Worm (Caenorhabditis elegans) whole organism, L4 larva: ENCODE data around the gene Y66C5A.2.

Source experiments
- D1046.2 ChIP-seq: fragments of 200-800 bp; sonication (Bioruptor generic); IDR thresholded peaks from 2 replicates; pipeline ENCODE4 v1.3.6; 2022; ENCODE audit warnings: missing genetic modification characterization, missing compliant biosample characterization
- F10B5.3 ChIP-seq: sonication (generic microtip); optimal IDR thresholded peaks from 2 replicates; lab custom pipeline; 2016; ENCODE audit warnings: mild to moderate bottlenecking, missing genetic modification characterization, missing compliant biosample characterization
- R02D3.7 ChIP-seq: fragments of 150-350 bp; sonication (generic microtip); optimal IDR thresholded peaks from 3 replicates; lab custom pipeline; 2014; ENCODE audit warnings: missing biosample characterization, missing genetic modification characterization
- Y75B8A.6 ChIP-seq: fragments of 200-800 bp; sonication (Bioruptor generic); IDR thresholded peaks from 2 replicates; pipeline ENCODE4 v1.3.6; 2022; ENCODE audit warnings: missing genetic modification reagents, missing genetic modification characterization, missing compliant biosample characterization
- aha-1 ChIP-seq: fragments of 150-350 bp; peaks from one replicate; lab custom pipeline; 2014; ENCODE audit warnings: missing biosample characterization, missing genetic modification characterization
- ceh-20 ChIP-seq: fragments of 200-800 bp; sonication (Bioruptor generic); IDR thresholded peaks from 2 replicates; pipeline ENCODE4 v1.3.6; 2022; ENCODE audit warnings: missing genetic modification reagents, missing genetic modification characterization, missing compliant biosample characterization
- ceh-28 ChIP-seq: fragments of 150-350 bp; optimal IDR thresholded peaks from 2 replicates; lab custom pipeline; 2014; ENCODE audit warnings: missing biosample characterization, missing genetic modification reagents, missing genetic modification characterization
- ceh-62 ChIP-seq: sonication (generic microtip); optimal IDR thresholded peaks from 2 replicates; lab custom pipeline; 2017; ENCODE audit warnings: missing biosample characterization, missing genetic modification characterization
- ces-1 ChIP-seq: fragments of 150-350 bp; sonication (generic microtip); optimal IDR thresholded peaks from 4 replicates; lab custom pipeline; 2014; ENCODE audit warnings: missing biosample characterization, missing genetic modification reagents, missing genetic modification characterization
- ctbp-1 ChIP-seq: fragments of 200-800 bp; sonication (Bioruptor generic); IDR thresholded peaks from 2 replicates; pipeline ENCODE4 v1.3.6; 2022; ENCODE audit warnings: missing genetic modification reagents, missing genetic modification characterization, missing compliant biosample characterization
- daf-16 ChIP-seq, 3 experiments: sonication (generic microtip); optimal IDR thresholded peaks; 2 replicates each; lab custom pipeline; 2016 to 2017; ENCODE audit warnings: missing genetic modification characterization in 3 of 3, missing genetic modification reagents in 3 of 3, mild to moderate bottlenecking in 2 of 3, missing compliant biosample characterization in 2 of 3, missing biosample characterization in 1 of 3, moderate library complexity in 1 of 3
- daf-19 ChIP-seq: fragments of 200-800 bp; sonication (Bioruptor generic); conservative IDR thresholded peaks from 2 replicates; pipeline ENCODE4 v1.3.6; 2022; ENCODE audit warnings: missing genetic modification characterization, missing compliant biosample characterization
- dmd-8 ChIP-seq: fragments of 200-800 bp; sonication (Bioruptor generic); IDR thresholded peaks from 2 replicates; pipeline ENCODE4 v1.3.6; 2022; ENCODE audit warnings: missing genetic modification characterization, missing compliant biosample characterization
- dmd-9 ChIP-seq: fragments of 200-800 bp; sonication (Bioruptor generic); IDR thresholded peaks from 2 replicates; pipeline ENCODE4 v1.3.6; 2022; ENCODE audit warnings: missing genetic modification reagents, missing genetic modification characterization, missing compliant biosample characterization
- egl-27 ChIP-seq: sonication (generic microtip); optimal IDR thresholded peaks from 3 replicates; lab custom pipeline; 2017; ENCODE audit warnings: missing biosample characterization, missing genetic modification reagents, missing genetic modification characterization
- hif-1 ChIP-seq, 2 experiments: sonication (generic microtip); optimal IDR thresholded peaks; 2 replicates each; lab custom pipeline; 2016 to 2017; ENCODE audit warnings: missing compliant biosample characterization in 2 of 2, missing genetic modification characterization in 2 of 2, missing genetic modification reagents in 2 of 2, missing genotype in 2 of 2, mild to moderate bottlenecking in 1 of 2
- hlh-11 ChIP-seq: fragments of 200-800 bp; sonication (Bioruptor generic); optimal IDR thresholded peaks from 2 replicates; lab custom pipeline; 2018; ENCODE audit warnings: mild to moderate bottlenecking, missing genetic modification characterization, missing compliant biosample characterization
- hlh-30 ChIP-seq: sonication (generic microtip); optimal IDR thresholded peaks from 2 replicates; lab custom pipeline; 2017; ENCODE audit warnings: antibody characterized with exemption, mild to moderate bottlenecking, missing genetic modification characterization, missing compliant biosample characterization; ENCODE audit not compliant: insufficient read depth
- lin-13 ChIP-seq: fragments of 150-350 bp; optimal IDR thresholded peaks from 2 replicates; lab custom pipeline; 2014; ENCODE audit warnings: missing biosample characterization, missing genetic modification reagents, missing genetic modification characterization
- lin-39 ChIP-seq: fragments of 150-350 bp; optimal IDR thresholded peaks from 2 replicates; lab custom pipeline; 2014; ENCODE audit warnings: missing biosample characterization, missing genetic modification reagents, missing genetic modification characterization
- lsy-2 ChIP-seq, 2 experiments: fragments of 150-350 bp in 1 of 2; sonication (generic microtip) in 1 of 2; optimal IDR thresholded peaks; 2 replicates each; lab custom pipeline; 2014 to 2017; ENCODE audit warnings: missing biosample characterization in 2 of 2, missing genetic modification characterization in 2 of 2
- madf-9 ChIP-seq: fragments of 200-800 bp; sonication (Bioruptor generic); conservative IDR thresholded peaks from 2 replicates; pipeline ENCODE4 v1.3.6; 2022; ENCODE audit warnings: missing genetic modification reagents, missing genetic modification characterization, missing compliant biosample characterization
- mdl-1 ChIP-seq, 2 experiments: fragments of 150-350 bp in 1 of 2; sonication (generic microtip) in 1 of 2; optimal IDR thresholded peaks; 2 replicates each; lab custom pipeline; 2014 to 2017; ENCODE audit warnings: missing biosample characterization in 2 of 2, missing genetic modification characterization in 2 of 2
- mdt-29 ChIP-seq: fragments of 200-800 bp; sonication (Bioruptor generic); IDR thresholded peaks from 2 replicates; pipeline ENCODE4 v1.3.6; 2022; ENCODE audit warnings: missing genetic modification reagents, missing genetic modification characterization, missing compliant biosample characterization
- mep-1 ChIP-seq: fragments of 150-350 bp; sonication (generic microtip); optimal IDR thresholded peaks from 3 replicates; lab custom pipeline; 2014; ENCODE audit warnings: missing biosample characterization, missing genetic modification characterization
- mxl-2 ChIP-seq: fragments of 200-800 bp; sonication (Bioruptor generic); conservative IDR thresholded peaks from 2 replicates; pipeline ENCODE4 v1.3.6; 2022; ENCODE audit warnings: missing genetic modification reagents, missing genetic modification characterization, missing compliant biosample characterization
- nhr-237 ChIP-seq: sonication (generic microtip); optimal IDR thresholded peaks from 2 replicates; lab custom pipeline; 2017; ENCODE audit warnings: missing biosample characterization, missing genetic modification characterization
- nhr-25 ChIP-seq: sonication (generic microtip); optimal IDR thresholded peaks from 2 replicates; lab custom pipeline; 2017; ENCODE audit warnings: missing genetic modification characterization, mild to moderate bottlenecking, missing compliant biosample characterization, antibody characterized with exemption, moderate library complexity, borderline replicate concordance; ENCODE audit not compliant: insufficient read depth
- nhr-28 ChIP-seq: fragments of 150-350 bp; optimal IDR thresholded peaks from 2 replicates; lab custom pipeline; 2014; ENCODE audit warnings: missing biosample characterization, missing genetic modification characterization
- nhr-48 ChIP-seq: sonication (generic microtip); optimal IDR thresholded peaks from 2 replicates; lab custom pipeline; 2016; ENCODE audit warnings: mild to moderate bottlenecking, missing genetic modification characterization, missing compliant biosample characterization
- nhr-76 ChIP-seq: fragments of 150-350 bp; optimal IDR thresholded peaks from 2 replicates; lab custom pipeline; 2014; ENCODE audit warnings: missing biosample characterization, missing genetic modification characterization
- pqm-1 ChIP-seq: sonication (generic microtip); optimal IDR thresholded peaks from 2 replicates; lab custom pipeline; 2017; ENCODE audit warnings: missing biosample characterization, missing genetic modification characterization
- rbr-2 ChIP-seq: sonication (generic microtip); optimal IDR thresholded peaks from 2 replicates; lab custom pipeline; 2016; ENCODE audit warnings: missing genotype, missing genetic modification characterization, missing compliant biosample characterization
- sdz-12 ChIP-seq: fragments of 200-800 bp; sonication (Bioruptor generic); optimal IDR thresholded peaks from 2 replicates; lab custom pipeline; 2018; ENCODE audit warnings: mild to moderate bottlenecking, missing genetic modification characterization, missing compliant biosample characterization
- skn-1 ChIP-seq: fragments of 150-350 bp; optimal IDR thresholded peaks from 2 replicates; lab custom pipeline; 2014; ENCODE audit warnings: missing biosample characterization, missing genetic modification characterization
- snpc-1.2 ChIP-seq: fragments of 200-800 bp; sonication (Bioruptor generic); IDR thresholded peaks from 2 replicates; pipeline ENCODE4 v1.3.6; 2022; ENCODE audit warnings: missing genetic modification reagents, missing genetic modification characterization, missing compliant biosample characterization
- tag-97 ChIP-seq: fragments of 200-800 bp; sonication (Bioruptor generic); IDR thresholded peaks from 2 replicates; pipeline ENCODE4 v1.3.6; 2022; ENCODE audit warnings: missing genetic modification characterization, missing compliant biosample characterization
- tra-1 ChIP-seq: fragments of 200-800 bp; sonication (Bioruptor generic); IDR thresholded peaks from 2 replicates; pipeline ENCODE4 v1.3.6; 2022; ENCODE audit warnings: missing genetic modification reagents, missing genetic modification characterization, missing compliant biosample characterization
- unc-130 ChIP-seq: sonication (generic microtip); optimal IDR thresholded peaks from 2 replicates; lab custom pipeline; 2016; ENCODE audit warnings: missing genetic modification reagents, missing genetic modification characterization, missing compliant biosample characterization
- vab-7 ChIP-seq: fragments of 200-800 bp; sonication (Bioruptor generic); IDR thresholded peaks from 2 replicates; pipeline ENCODE4 v1.3.6; 2022; ENCODE audit warnings: missing genetic modification reagents, missing genetic modification characterization, missing compliant biosample characterization
- zfp-2 ChIP-seq: sonication (generic microtip); optimal IDR thresholded peaks from 2 replicates; lab custom pipeline; 2016; ENCODE audit warnings: mild to moderate bottlenecking, missing genetic modification characterization, missing compliant biosample characterization
- zip-2 ChIP-seq: fragments of 150-350 bp; optimal IDR thresholded peaks from 2 replicates; lab custom pipeline; 2014; ENCODE audit warnings: missing biosample characterization, missing genetic modification characterization
- ztf-11 ChIP-seq: fragments of 150-350 bp; optimal IDR thresholded peaks from 2 replicates; lab custom pipeline; 2014; ENCODE audit warnings: missing biosample characterization, missing genetic modification characterization

Gene Y66C5A.2

ce11 chrX:14492441-14492840, 31.9 kb downstream of the Y66C5A.2 start:
- TF ChIP-seq sdz-12 (GFP tag; lab: Kevin White, UChicago) (no peak), nhr-25 (tag; lab: Kevin White, UChicago) (no peak), ceh-28 (tag; lab: Kevin White, UChicago) (no peak), ces-1 (GFP tag; lab: Kevin White, UChicago) (no peak), dmd-9 (no peak), egl-27 (tag; lab: Kevin White, UChicago) (no peak), hlh-11 (no peak), lin-39 (tag; lab: Kevin White, UChicago) (no peak), ceh-20 (GFP tag; lab: Robert Waterston, UW) (no peak), hlh-30 (no peak), rbr-2 (no peak), nhr-76 (no peak)

ce11 chrX:14495075-14495474, 34.6 kb downstream of the Y66C5A.2 start:
- TF ChIP-seq hlh-30 (peak; percentile 20), hif-1 (tag; optimal IDR thresholded peaks at IDR 0.05; lab: Kevin White, UChicago) (peak in 1 of 2 experiments; percentile 82), aha-1 (tag; lab: Kevin White, UChicago) (peak; percentile 81), vab-7 (GFP tag; lab: Robert Waterston, UW) (no peak), dmd-8 (GFP tag; lab: Robert Waterston, UW) (no peak)

ce11 chrX:14495785-14496184, 35.3 kb downstream of the Y66C5A.2 start, which contains the start of gene ztf-14:
ztf-14 (plus strand) TSS chrX:14496085.
- TF ChIP-seq aha-1 (tag; lab: Kevin White, UChicago) (no peak), R02D3.7 (tag; lab: Kevin White, UChicago) (no peak), zfp-2 (no peak), mep-1 (no peak), mxl-2 (GFP tag; lab: Robert Waterston, UW) (no peak), zip-2 (tag; lab: Kevin White, UChicago) (no peak), lin-13 (GFP tag; lab: Kevin White, UChicago) (no peak), tag-97 (GFP tag; lab: Robert Waterston, UW) (no peak), daf-16 (GFP tag; optimal IDR thresholded peaks at IDR 0.05; lab: Kevin White, UChicago) (no peak), daf-16 (tag; optimal IDR thresholded peaks at IDR 0.05; lab: Kevin White, UChicago) (no peak), daf-19 (GFP tag; lab: Robert Waterston, UW) (no peak), ztf-11 (tag; lab: Kevin White, UChicago) (no peak), skn-1 (tag; lab: Kevin White, UChicago) (no peak), ceh-62 (tag; lab: Kevin White, UChicago) (no peak), D1046.2 (no peak), F10B5.3 (no peak), ctbp-1 (GFP tag; lab: Robert Waterston, UW) (no peak)

- peak in 1 of 2 experiments; percentile 1 for TF ChIP-seq daf-16 (GFP tag; optimal IDR thresholded peaks at IDR 0.05; lab: Kevin White, UChicago)
- peak; percentile 17 for TF ChIP-seq daf-16 (tag; optimal IDR thresholded peaks at IDR 0.05; lab: Kevin White, UChicago)
- TF ChIP-seq zfp-2 = no peak
- TF ChIP-seq nhr-237 (tag; lab: Kevin White, UChicago) = no peak
- TF ChIP-seq mdt-29 (GFP tag; lab: Robert Waterston, UW) = no peak
- TF ChIP-seq, all 104 proteins: peak for 1
These were observed 36.0 kb downstream of the Y66C5A.2 start for ce11 chrX:14496545-14496944.

ce11 chrX:14499830-14500409, 39.4 kb downstream of the Y66C5A.2 start:
- TF ChIP-seq nhr-28 (tag; lab: Kevin White, UChicago) (peak; percentile 60), nhr-25 (tag; lab: Kevin White, UChicago) (peak; percentile 8), ctbp-1 (GFP tag; lab: Robert Waterston, UW) (0 out of 2 replicates have a peak, but pooled peaks have one; percentile 39), Y75B8A.6 (GFP tag; lab: Robert Waterston, UW) (no peak), mdl-1 (tag; optimal IDR thresholded peaks at IDR 0.05; lab: Kevin White, UChicago) (peak in 1 of 2 experiments; percentile 45), madf-9 (GFP tag; lab: Robert Waterston, UW) (no peak), snpc-1.2 (GFP tag; lab: Robert Waterston, UW) (no peak), nhr-48 (tag; lab: Kevin White, UChicago) (peak; percentile 4), lsy-2 (tag; optimal IDR thresholded peaks at IDR 0.05; lab: Kevin White, UChicago) (peak in 1 of 2 experiments; percentile 27), dmd-9 (no peak), unc-130 (GFP tag; lab: Kevin White, UChicago) (no peak), tra-1 (GFP tag; lab: Robert Waterston, UW) (peak; percentile 45; the same call in 1 of the 2 replicates), pqm-1 (tag; lab: Kevin White, UChicago) (no peak), hlh-30 (peak; percentile 86), tag-97 (GFP tag; lab: Robert Waterston, UW) (no peak)
